Fruit fly (Drosophila melanogaster): ENCODE results near the gene CG33282.

CG33282 gene

DNA sequence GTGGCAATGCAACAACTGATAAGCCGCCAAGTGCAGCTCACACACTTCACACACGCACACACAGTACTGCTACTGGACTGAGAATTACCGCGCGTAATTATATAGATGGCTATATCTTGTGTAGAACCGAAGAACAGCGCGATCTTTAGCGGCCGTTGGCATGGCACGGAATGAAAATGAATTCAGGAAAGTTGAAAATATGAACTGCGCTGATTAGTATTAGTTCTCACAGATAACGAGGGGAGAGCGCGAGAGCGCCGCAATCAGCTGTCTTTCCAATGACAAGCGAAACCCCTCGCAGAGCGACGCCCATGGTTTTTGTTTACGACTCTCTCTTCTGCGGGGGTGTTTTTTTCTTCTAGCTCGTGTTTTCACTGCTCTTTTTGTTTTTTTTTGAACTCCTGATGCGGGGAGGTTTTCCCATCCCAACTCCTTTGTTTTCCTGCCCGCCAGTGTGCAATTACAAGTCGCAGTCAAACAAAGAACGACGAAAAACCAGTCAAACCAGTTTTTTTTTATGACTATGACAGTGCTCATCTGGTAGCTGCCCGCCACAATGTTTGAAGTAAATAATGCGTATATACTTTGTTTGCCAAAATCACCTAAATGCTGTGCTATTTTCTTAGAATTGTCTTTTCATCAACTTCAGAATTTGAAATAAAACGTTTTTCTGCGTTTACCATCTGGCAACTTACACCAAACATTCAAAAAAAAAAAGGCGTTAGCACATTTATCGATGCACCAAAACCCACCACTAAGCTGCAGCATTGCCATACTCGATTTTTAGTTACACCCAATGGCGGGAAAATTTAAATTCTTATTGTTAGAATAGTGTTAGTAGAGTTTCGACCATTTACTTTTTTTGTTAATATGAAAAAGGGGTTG is 24.5 kb upstream of the CG33282 start, which contains the start of gene CG9663 (continued):
- TF ChIP-seq CG6276 (GFP tag; optimal IDR thresholded peaks at IDR 0.05) (peak; percentile 76), Sox14 (GFP tag; optimal IDR thresholded peaks at IDR 0.05) (peak; percentile 86), esn (GFP tag; optimal IDR thresholded peaks at IDR 0.05) (peak; percentile 72), CG10669 (GFP tag; optimal IDR thresholded peaks at IDR 0.05) (peak; percentile 72), CG32006 (GFP tag; optimal IDR thresholded peaks at IDR 0.05) (peak; percentile 52), CG1621 (tag; optimal IDR thresholded peaks at IDR 0.05) (peak; percentile 53), CG15336 (GFP tag; IDR thresholded peaks at IDR 0.05) (peak; percentile 70), svp (GFP tag) (peak; percentile 93), CG11762 (GFP tag; optimal IDR thresholded peaks at IDR 0.05; ENCODE audit: insufficient read depth) (peak; percentile 67), salr (GFP tag; optimal IDR thresholded peaks at IDR 0.05) (peak; percentile 50 to 54), Met (GFP tag; optimal IDR thresholded peaks at IDR 0.05) (peak; percentile 66), CG11294 (GFP tag; IDR thresholded peaks at IDR 0.05) (no peak), spab (GFP tag; optimal IDR thresholded peaks at IDR 0.05) (peak; percentile 85), CG6792 (GFP tag; optimal IDR thresholded peaks at IDR 0.05) (peak; percentile 80), acj6 (GFP tag; optimal IDR thresholded peaks at IDR 0.05) (peak; percentile 49), dsx (GFP tag; optimal IDR thresholded peaks at IDR 0.05; ENCODE audit: poor library complexity, severe bottlenecking) (peak; percentile 71), Eip93F (GFP tag; optimal IDR thresholded peaks at IDR 0.05) (peak; percentile 55), Ets96B (tag; optimal IDR thresholded peaks at IDR 0.05) (peak; percentile 70), eg (GFP tag; IDR thresholded peaks at IDR 0.05) (peak; percentile 80; the same call in 2 of the 3 replicates)

DNA sequence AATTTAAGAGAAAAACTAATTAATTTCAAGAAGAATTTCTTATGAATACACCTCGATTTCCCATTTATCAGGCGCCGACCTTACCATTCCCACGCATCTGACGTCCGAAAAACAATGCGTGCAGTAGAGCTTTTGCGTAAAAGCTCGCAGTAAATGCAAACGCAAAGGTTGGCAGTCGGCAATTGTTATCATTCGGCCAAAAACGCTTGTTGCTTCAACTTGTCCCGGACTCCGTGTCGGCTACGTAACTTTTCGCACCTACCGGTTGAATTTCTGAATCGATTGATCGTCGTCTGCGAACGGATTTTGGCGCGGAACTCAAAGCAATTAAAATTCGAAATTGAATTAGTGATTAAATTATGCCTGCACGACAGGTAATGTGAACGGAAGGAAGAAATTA is 23.8 kb upstream of the CG33282 start, which contains the start of gene CG3277:
Gene CG3277 (plus strand): TSS at position 208 of the 400 bp plus-strand sequence.
- TF ChIP-seq dac (GFP tag; optimal IDR thresholded peaks at IDR 0.05) (no peak), Eip93F (GFP tag; optimal IDR thresholded peaks at IDR 0.05) (peak; percentile 1), Smox (GFP tag; optimal IDR thresholded peaks at IDR 0.05) (no peak), vri (GFP tag; optimal IDR thresholded peaks at IDR 0.05) (peak; percentile 53), Hr39 (GFP tag; optimal IDR thresholded peaks at IDR 0.05) (no peak)

dm6 chr2L:3304831-3305828 is 22.6 kb upstream of the CG33282 start:
- TF ChIP-seq svp (GFP tag) (peak; percentile 61), vri (GFP tag; optimal IDR thresholded peaks at IDR 0.05) (peak; percentile 24), Eip75B (GFP tag; optimal IDR thresholded peaks at IDR 0.05) (no peak)

dm6 chr2L:3307189-3307588 is 20.5 kb upstream of the CG33282 start:
- TF ChIP-seq CG6854 (GFP tag; optimal IDR thresholded peaks at IDR 0.05) (no peak), vri (GFP tag; optimal IDR thresholded peaks at IDR 0.05) (peak; percentile 51)

- no peak for TF ChIP-seq Lpt (GFP tag; optimal IDR thresholded peaks at IDR 0.05)
- TF ChIP-seq CG6792 (GFP tag; optimal IDR thresholded peaks at IDR 0.05): no peak
- no peak for TF ChIP-seq Hr39 (GFP tag; optimal IDR thresholded peaks at IDR 0.05)
- TF ChIP-seq OdsH (GFP tag; optimal IDR thresholded peaks at IDR 0.05): no peak
- no peak for TF ChIP-seq CG7368 (GFP tag; optimal IDR thresholded peaks at IDR 0.05)
- TF ChIP-seq Eip75B (GFP tag; optimal IDR thresholded peaks at IDR 0.05): no peak
- no peak for TF ChIP-seq lz (GFP tag; optimal IDR thresholded peaks at IDR 0.05)
- no peak for TF ChIP-seq CG11902 (GFP tag; optimal IDR thresholded peaks at IDR 0.05)
- TF ChIP-seq CG4318 (GFP tag; optimal IDR thresholded peaks at IDR 0.05): no peak
- TF ChIP-seq CG8632 (GFP tag; optimal IDR thresholded peaks at IDR 0.05): no peak
- no peak for TF ChIP-seq Gug (GFP tag; IDR thresholded peaks at IDR 0.05)
- TF ChIP-seq CG1621 (tag; optimal IDR thresholded peaks at IDR 0.05): no peak
- no peak for TF ChIP-seq CG11294 (GFP tag; IDR thresholded peaks at IDR 0.05)
- TF ChIP-seq Sox102F (GFP tag; optimal IDR thresholded peaks at IDR 0.05): no peak
- no peak for TF ChIP-seq CG8119 (GFP tag; IDR thresholded peaks at IDR 0.05)
- TF ChIP-seq net (GFP tag; optimal IDR thresholded peaks at IDR 0.05): no peak
- no peak for TF ChIP-seq CG3919 (GFP tag; optimal IDR thresholded peaks at IDR 0.05)
- TF ChIP-seq ss (GFP tag; optimal IDR thresholded peaks at IDR 0.05): no peak
- TF ChIP-seq Met (GFP tag; optimal IDR thresholded peaks at IDR 0.05): no peak
Measured at dm6 chr2L:3308529-3309272, 19.0 kb upstream of the CG33282 start, which contains the start of gene CG15406. Gene CG15406, plus strand, starts transcription at chr2L:3309222.
